Worm (Caenorhabditis elegans): ENCODE results near the gene str-101.
"Not testable (repeated sequence)": the region's sequence is repeated elsewhere in the genome, so short reads cannot be mapped to it uniquely, and the experiment has no call there.

The str-101 gene

ce11 chrV:15750130-15750529 is 38.3 kb upstream of the str-101 start, which contains the start of gene str-6:
TSS of gene str-6 (minus strand) at chrV:15750230.
- TF ChIP-seq blmp-1 (tag; optimal IDR thresholded peaks at IDR 0.05) (no peak), zip-8 (tag; optimal IDR thresholded peaks at IDR 0.05) (no peak)

ce11 chrV:15748343-15748742 is 36.5 kb upstream of the str-101 start, which contains the start of gene T23D5.8:
TSS of gene T23D5.8 (minus strand) at chrV:15748443.
- TF ChIP-seq lin-13 (tag; optimal IDR thresholded peaks at IDR 0.05); zip-8 (tag; optimal IDR thresholded peaks at IDR 0.05); ces-1 (GFP tag; optimal IDR thresholded peaks at IDR 0.05): not testable (repeated sequence)

- not testable (repeated sequence) for TF ChIP-seq pha-4, elt-3, mab-5 (tag; optimal IDR thresholded peaks at IDR 0.05)
Measured at ce11 chrV:15744366-15744765, 32.6 kb upstream of the str-101 start, which contains the start of gene str-19. TSS of gene str-19 (minus strand) at chrV:15744466.

- TF ChIP-seq lin-13 (tag; optimal IDR thresholded peaks at IDR 0.05) (no peak), elt-1 (tag; optimal IDR thresholded peaks at IDR 0.05; ENCODE audit: borderline replicate concordance, insufficient read depth) (no peak), nhr-12 (tag; optimal IDR thresholded peaks at IDR 0.05) (no peak), bed-3 (GFP tag; optimal IDR thresholded peaks at IDR 0.05) (no peak), lsy-2 (tag; optimal IDR thresholded peaks at IDR 0.05) (no peak), drap-1 (GFP tag; optimal IDR thresholded peaks at IDR 0.05) (no peak), zip-8 (tag; optimal IDR thresholded peaks at IDR 0.05) (no peak), nhr-237 (tag; optimal IDR thresholded peaks at IDR 0.05) (no peak), elt-3 (tag; optimal IDR thresholded peaks at IDR 0.05) (no peak), ceh-39 (tag; optimal IDR thresholded peaks at IDR 0.05) (no peak), ham-2 (GFP tag; optimal IDR thresholded peaks at IDR 0.05) (no peak), snpc-4 (tag; optimal IDR thresholded peaks at IDR 0.05) (no peak), hlh-1 (tag; optimal IDR thresholded peaks at IDR 0.05) (no peak), mls-2 (tag; optimal IDR thresholded peaks at IDR 0.05) (no peak), flh-1 (GFP tag; optimal IDR thresholded peaks at IDR 0.05) (no peak), lin-32 (GFP tag; optimal IDR thresholded peaks at IDR 0.05) (no peak)
Measured at ce11 chrV:15741851-15742250, 30.1 kb upstream of the str-101 start, which contains the start of gene str-18. TSS of gene str-18 (minus strand) at chrV:15741951.

ce11 chrV:15735720-15736119 is 23.9 kb upstream of the str-101 start, which contains the start of gene str-27:
TSS of gene str-27 (minus strand) at chrV:15735820.
- TF ChIP-seq nhr-12 (tag; optimal IDR thresholded peaks at IDR 0.05): no peak
- TF ChIP-seq elt-3 (tag; optimal IDR thresholded peaks at IDR 0.05): no peak
- TF ChIP-seq mls-2 (tag; optimal IDR thresholded peaks at IDR 0.05): no peak
- no peak for TF ChIP-seq ceh-83 (GFP tag; optimal IDR thresholded peaks at IDR 0.05)
- no peak for TF ChIP-seq ces-1 (GFP tag; optimal IDR thresholded peaks at IDR 0.05)
- no peak for TF ChIP-seq unc-62 (GFP tag; optimal IDR thresholded peaks at IDR 0.05)
- TF ChIP-seq blmp-1 (tag; optimal IDR thresholded peaks at IDR 0.05): no peak
- TF ChIP-seq drap-1 (GFP tag; optimal IDR thresholded peaks at IDR 0.05): no peak
- TF ChIP-seq ceh-39 (tag; optimal IDR thresholded peaks at IDR 0.05): no peak
- no peak for TF ChIP-seq flh-1 (GFP tag; optimal IDR thresholded peaks at IDR 0.05)
- TF ChIP-seq zip-8 (tag; optimal IDR thresholded peaks at IDR 0.05): no peak
- TF ChIP-seq nhr-237 (tag; optimal IDR thresholded peaks at IDR 0.05): no peak
- TF ChIP-seq nhr-2 (tag; optimal IDR thresholded peaks at IDR 0.05): no peak
- no peak for TF ChIP-seq unc-120 (tag; optimal IDR thresholded peaks at IDR 0.05; ENCODE audit: poor library complexity, severe bottlenecking)

ce11 chrV:15733568-15733967 is 21.8 kb upstream of the str-101 start, which contains the start of gene T23D5.3:
TSS of gene T23D5.3 (minus strand) at chrV:15733668.
- TF ChIP-seq sptf-1 (tag; optimal IDR thresholded peaks at IDR 0.05) (no peak), nhr-2 (tag; optimal IDR thresholded peaks at IDR 0.05) (no peak), mls-2 (tag; optimal IDR thresholded peaks at IDR 0.05) (no peak), nhr-28 (tag; optimal IDR thresholded peaks at IDR 0.05) (no peak), elt-1 (tag; optimal IDR thresholded peaks at IDR 0.05; ENCODE audit: borderline replicate concordance, insufficient read depth) (no peak), nhr-76 (tag; optimal IDR thresholded peaks at IDR 0.05) (no peak), lin-32 (GFP tag; optimal IDR thresholded peaks at IDR 0.05) (no peak), nhr-12 (tag; optimal IDR thresholded peaks at IDR 0.05) (no peak), tbx-8 (GFP tag; optimal IDR thresholded peaks at IDR 0.05) (no peak), mep-1 (tag; optimal IDR thresholded peaks at IDR 0.05) (no peak), hlh-1 (tag; optimal IDR thresholded peaks at IDR 0.05) (no peak), mab-5 (tag; optimal IDR thresholded peaks at IDR 0.05) (no peak)

Measured in whole organism, mixed stage, embryonic.